Worm (Caenorhabditis elegans) whole organism, L4 larva: ENCODE data around the gene seu-1.

Source experiments
- F49E8.2 ChIP-seq: sonication (generic microtip); optimal IDR thresholded peaks from 2 replicates; lab custom pipeline; 2016; ENCODE audit warnings: missing compliant biosample characterization, mild to moderate bottlenecking, missing genetic modification characterization, borderline replicate concordance
- T20F7.1 ChIP-seq: fragments of 200-800 bp; sonication (Bioruptor generic); optimal IDR thresholded peaks from 2 replicates; lab custom pipeline; 2018; ENCODE audit warnings: mild to moderate bottlenecking, missing genetic modification characterization, missing compliant biosample characterization
- T26A8.4 ChIP-seq: fragments of 200-800 bp; sonication (Bioruptor generic); IDR thresholded peaks from 2 replicates; pipeline ENCODE4 v1.3.6; 2022; ENCODE audit warnings: missing genetic modification characterization, missing compliant biosample characterization
- aly-2 ChIP-seq: sonication (generic microtip); optimal IDR thresholded peaks from 2 replicates; lab custom pipeline; 2018; ENCODE audit warnings: missing biosample characterization, missing genetic modification characterization
- ceh-20 ChIP-seq: fragments of 200-800 bp; sonication (Bioruptor generic); IDR thresholded peaks from 2 replicates; pipeline ENCODE4 v1.3.6; 2022; ENCODE audit warnings: missing genetic modification reagents, missing genetic modification characterization, missing compliant biosample characterization
- ceh-28 ChIP-seq: fragments of 150-350 bp; optimal IDR thresholded peaks from 2 replicates; lab custom pipeline; 2014; ENCODE audit warnings: missing biosample characterization, missing genetic modification reagents, missing genetic modification characterization
- ceh-44 ChIP-seq: fragments of 200-800 bp; sonication (Bioruptor generic); IDR thresholded peaks from 2 replicates; pipeline ENCODE4 v1.3.6; 2022; ENCODE audit warnings: missing genetic modification reagents, missing genetic modification characterization, missing compliant biosample characterization
- ceh-62 ChIP-seq: sonication (generic microtip); optimal IDR thresholded peaks from 2 replicates; lab custom pipeline; 2017; ENCODE audit warnings: missing biosample characterization, missing genetic modification characterization
- ctbp-1 ChIP-seq: fragments of 200-800 bp; sonication (Bioruptor generic); IDR thresholded peaks from 2 replicates; pipeline ENCODE4 v1.3.6; 2022; ENCODE audit warnings: missing genetic modification reagents, missing genetic modification characterization, missing compliant biosample characterization
- daf-16 ChIP-seq, 3 experiments: sonication (generic microtip); optimal IDR thresholded peaks; 2 replicates each; lab custom pipeline; 2016 to 2017; ENCODE audit warnings: missing genetic modification characterization in 3 of 3, missing genetic modification reagents in 3 of 3, mild to moderate bottlenecking in 2 of 3, missing compliant biosample characterization in 2 of 3, missing biosample characterization in 1 of 3, moderate library complexity in 1 of 3
- daf-8 ChIP-seq: fragments of 200-800 bp; sonication (Bioruptor generic); IDR thresholded peaks from 2 replicates; pipeline ENCODE4 v1.3.6; 2022; ENCODE audit warnings: missing genetic modification characterization, missing compliant biosample characterization
- dmd-6 ChIP-seq: fragments of 200-800 bp; sonication (Bioruptor generic); IDR thresholded peaks from 2 replicates; pipeline ENCODE4 v1.3.6; 2022; ENCODE audit warnings: missing genetic modification reagents, missing genetic modification characterization, missing compliant biosample characterization
- dmd-9 ChIP-seq: fragments of 200-800 bp; sonication (Bioruptor generic); IDR thresholded peaks from 2 replicates; pipeline ENCODE4 v1.3.6; 2022; ENCODE audit warnings: missing genetic modification reagents, missing genetic modification characterization, missing compliant biosample characterization
- dpl-1 ChIP-seq: fragments of 150-350 bp; optimal IDR thresholded peaks from 2 replicates; lab custom pipeline; 2014; ENCODE audit warnings: missing biosample characterization, missing genetic modification reagents, missing genetic modification characterization
- dve-1 ChIP-seq: sonication (generic microtip); optimal IDR thresholded peaks from 2 replicates; lab custom pipeline; 2017; ENCODE audit warnings: antibody characterized with exemption, mild to moderate bottlenecking, missing genetic modification characterization, missing compliant biosample characterization; ENCODE audit not compliant: insufficient read depth
- hlh-11 ChIP-seq: fragments of 200-800 bp; sonication (Bioruptor generic); optimal IDR thresholded peaks from 2 replicates; lab custom pipeline; 2018; ENCODE audit warnings: mild to moderate bottlenecking, missing genetic modification characterization, missing compliant biosample characterization
- lim-7 ChIP-seq: fragments of 200-800 bp; sonication (Bioruptor generic); IDR thresholded peaks from 2 replicates; pipeline ENCODE4 v1.3.6; 2022; ENCODE audit warnings: missing genetic modification characterization, missing compliant biosample characterization
- lin-38 ChIP-seq: fragments of 200-800 bp; sonication (Bioruptor generic); IDR thresholded peaks from 2 replicates; pipeline ENCODE4 v1.3.6; 2022; ENCODE audit warnings: missing genetic modification reagents, missing genetic modification characterization, missing compliant biosample characterization
- lsy-2 ChIP-seq, 2 experiments: fragments of 150-350 bp in 1 of 2; sonication (generic microtip) in 1 of 2; optimal IDR thresholded peaks; 2 replicates each; lab custom pipeline; 2014 to 2017; ENCODE audit warnings: missing biosample characterization in 2 of 2, missing genetic modification characterization in 2 of 2
- mes-2 ChIP-seq: sonication (generic microtip); optimal IDR thresholded peaks from 2 replicates; lab custom pipeline; 2016; ENCODE audit warnings: missing genotype, mild to moderate bottlenecking, missing genetic modification characterization, missing compliant biosample characterization; ENCODE audit not compliant: poor library complexity, severe bottlenecking
- nhr-10 ChIP-seq: fragments of 150-350 bp; optimal IDR thresholded peaks from 2 replicates; lab custom pipeline; 2014; ENCODE audit warnings: missing biosample characterization, missing genetic modification characterization
- nhr-28 ChIP-seq: fragments of 150-350 bp; optimal IDR thresholded peaks from 2 replicates; lab custom pipeline; 2014; ENCODE audit warnings: missing biosample characterization, missing genetic modification characterization
- nhr-48 ChIP-seq: sonication (generic microtip); optimal IDR thresholded peaks from 2 replicates; lab custom pipeline; 2016; ENCODE audit warnings: mild to moderate bottlenecking, missing genetic modification characterization, missing compliant biosample characterization
- pha-4 ChIP-seq, 2 experiments: fragments of 150-350 bp in 1 of 2; fragments of 200-800 bp in 1 of 2; sonication (Bioruptor generic) in 1 of 2; IDR thresholded peaks in 1 of 2; optimal IDR thresholded peaks in 1 of 2; 2 replicates each; pipeline versions ENCODE4 v1.3.6 to Lab custom; 2014 to 2022; ENCODE audit warnings: missing genetic modification characterization in 2 of 2, missing genetic modification reagents in 2 of 2, missing biosample characterization in 1 of 2, missing compliant biosample characterization in 1 of 2
- php-3 ChIP-seq: fragments of 200-800 bp; sonication (Bioruptor generic); IDR thresholded peaks from 2 replicates; pipeline ENCODE4 v1.3.6; 2022; ENCODE audit warnings: missing genetic modification reagents, missing genetic modification characterization, missing compliant biosample characterization
- pqm-1 ChIP-seq: sonication (generic microtip); optimal IDR thresholded peaks from 2 replicates; lab custom pipeline; 2017; ENCODE audit warnings: missing biosample characterization, missing genetic modification characterization
- saeg-2 ChIP-seq: fragments of 200-800 bp; sonication (Bioruptor generic); IDR thresholded peaks from 2 replicates; pipeline ENCODE4 v1.3.6; 2022; ENCODE audit warnings: missing genetic modification reagents, missing genetic modification characterization, missing compliant biosample characterization
- snpc-1.2 ChIP-seq: fragments of 200-800 bp; sonication (Bioruptor generic); IDR thresholded peaks from 2 replicates; pipeline ENCODE4 v1.3.6; 2022; ENCODE audit warnings: missing genetic modification reagents, missing genetic modification characterization, missing compliant biosample characterization
- spr-1 ChIP-seq: sonication (generic microtip); optimal IDR thresholded peaks from 2 replicates; lab custom pipeline; 2016; ENCODE audit warnings: mild to moderate bottlenecking, missing genetic modification characterization, missing compliant biosample characterization
- spr-3 ChIP-seq: fragments of 200-800 bp; sonication (Bioruptor generic); optimal IDR thresholded peaks from 2 replicates; lab custom pipeline; 2018; ENCODE audit warnings: mild to moderate bottlenecking, missing genetic modification characterization, missing compliant biosample characterization
- unc-62 ChIP-seq, 3 experiments: fragments of 150-350 bp in 1 of 3; sonication (generic microtip); optimal IDR thresholded peaks in 2 of 3; peaks in 1 of 3; 1 replicate in 1 of 3; 2 replicates in 2 of 3; lab custom pipeline; 2014 to 2017; ENCODE audit warnings: missing biosample characterization in 3 of 3, missing genetic modification characterization in 3 of 3, missing genetic modification reagents in 3 of 3, missing genotype in 1 of 3
- zag-1 ChIP-seq: fragments of 150-350 bp; optimal IDR thresholded peaks from 2 replicates; lab custom pipeline; 2014; ENCODE audit warnings: missing biosample characterization, missing genetic modification characterization
- ztf-7 ChIP-seq: fragments of 150-350 bp; optimal IDR thresholded peaks from 2 replicates; lab custom pipeline; 2014; ENCODE audit warnings: missing biosample characterization, missing genetic modification characterization

Gene seu-1

DNA sequence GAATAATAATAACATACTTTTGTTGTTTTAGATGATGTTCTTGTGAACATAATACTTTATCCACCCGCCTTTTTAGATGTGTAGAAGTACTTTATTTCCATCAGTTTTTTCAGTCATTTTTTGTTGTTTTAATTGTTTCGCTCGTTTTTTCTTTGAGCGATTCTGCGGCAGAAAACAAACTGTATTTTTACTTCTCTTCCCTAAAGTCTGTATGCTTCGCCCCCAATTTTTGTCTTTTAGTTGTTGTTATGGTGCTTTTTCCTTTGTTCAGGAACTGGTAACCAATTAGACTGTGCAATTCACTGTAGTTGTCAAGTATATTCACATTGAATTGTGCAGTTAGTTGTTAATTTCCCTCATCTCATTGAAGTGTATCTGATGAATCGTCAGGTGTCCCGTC, 3.7 kb upstream of the seu-1 start (continued):
- TF ChIP-seq dmd-9 (GFP tag; lab: Robert Waterston, UW) (no peak), lim-7 (GFP tag; lab: Robert Waterston, UW) (no peak), F49E8.2 (tag; lab: Kevin White, UChicago) (peak; percentile 51), daf-8 (no peak), pha-4 (GFP tag; IDR thresholded peaks at IDR 0.05; lab: Robert Waterston, UW) (peak; percentile 18; the same call in 1 of the 2 replicates), pha-4 (tag; optimal IDR thresholded peaks at IDR 0.05; lab: Kevin White, UChicago) (no peak), saeg-2 (GFP tag; lab: Robert Waterston, UW) (no peak), ceh-62 (tag; lab: Kevin White, UChicago) (no peak), ztf-7 (tag; lab: Kevin White, UChicago) (no peak), aly-2 (no peak)
- TF ChIP-seq, all 104 proteins: peak for 8

DNA sequence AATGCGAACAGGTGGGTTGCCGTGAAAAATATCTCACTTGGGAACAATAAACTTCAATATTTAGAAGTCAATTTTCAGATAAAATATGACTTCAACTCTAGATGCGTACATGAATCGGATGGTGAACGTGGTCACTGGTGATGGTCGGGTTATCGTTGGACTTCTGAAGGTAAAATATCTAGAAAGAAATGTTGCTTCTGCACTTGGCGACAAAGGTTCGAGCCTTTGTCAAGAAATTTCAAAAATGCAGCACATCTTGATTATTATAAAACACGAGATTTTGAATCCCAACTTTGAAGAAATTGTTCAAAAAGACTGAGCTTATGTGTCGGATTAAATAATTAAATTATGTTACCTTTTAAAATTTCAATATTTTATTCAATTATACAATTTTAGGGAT, 3.0 kb upstream of the seu-1 start, which contains the start of gene lsm-8:
TSS of gene lsm-8 (plus strand) at position 79 of the 400 bp plus-strand sequence.
- TF ChIP-seq nhr-10 (tag; lab: Kevin White, UChicago) = no peak
- peak; percentile 15 for TF ChIP-seq mes-2

DNA sequence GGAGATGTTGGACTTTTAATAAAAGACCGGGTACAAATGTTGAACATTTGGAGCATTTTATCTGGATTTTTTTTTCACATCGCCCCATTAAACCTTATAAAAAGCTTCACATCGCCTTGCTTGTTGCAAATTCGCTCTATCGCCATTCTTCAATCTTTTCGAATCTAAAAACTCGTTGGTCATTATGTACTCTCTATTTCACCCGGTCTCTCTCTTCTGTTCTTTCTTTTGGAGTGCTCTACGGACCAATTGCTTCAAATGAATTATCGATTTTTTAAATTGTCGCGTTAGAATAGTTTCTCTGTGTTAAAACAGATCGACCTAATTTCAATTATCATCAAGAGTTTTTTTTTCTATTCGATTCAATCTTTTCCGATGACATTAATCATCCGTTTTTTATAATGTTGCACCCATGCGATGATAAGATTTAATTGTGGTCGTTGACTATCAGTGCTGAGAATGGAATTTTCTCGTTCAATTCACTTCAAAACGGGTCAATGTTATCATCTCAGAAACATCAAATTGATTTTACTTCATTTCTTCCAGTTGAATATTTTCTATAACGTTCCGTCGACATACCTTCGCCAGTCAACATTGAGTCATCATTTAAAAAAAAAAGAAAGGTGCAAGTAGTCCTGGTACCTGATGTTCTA, 1.9 kb upstream of the seu-1 start:
- TF ChIP-seq daf-16 (GFP tag; optimal IDR thresholded peaks at IDR 0.05; lab: Kevin White, UChicago) (no peak), daf-16 (tag; optimal IDR thresholded peaks at IDR 0.05; lab: Kevin White, UChicago) (peak; percentile 59), pqm-1 (tag; lab: Kevin White, UChicago) (peak; percentile 40), ctbp-1 (GFP tag; lab: Robert Waterston, UW) (no peak), lsy-2 (tag; optimal IDR thresholded peaks at IDR 0.05; lab: Kevin White, UChicago) (peak in 1 of 2 experiments; percentile 59), T20F7.1 (GFP tag; lab: Kevin White, UChicago) (peak; percentile 17), ceh-44 (GFP tag; lab: Robert Waterston, UW) (no peak), T26A8.4 (no peak), nhr-28 (tag; lab: Kevin White, UChicago) (peak; percentile 64), spr-1 (tag; lab: Kevin White, UChicago) (no peak), hlh-11 (tag; lab: Kevin White, UChicago) (peak; percentile 46), ceh-20 (GFP tag; lab: Robert Waterston, UW) (0 out of 2 replicates have a peak, but pooled peaks have one; percentile 25), dve-1 (peak; percentile 38), zag-1 (no peak), nhr-48 (tag; lab: Kevin White, UChicago) (peak; percentile 19), dmd-6 (GFP tag; lab: Robert Waterston, UW) (peak; percentile 43; the same call in 1 of the 2 replicates), lin-38 (peak; percentile 51), spr-3 (GFP tag; lab: Kevin White, UChicago) (no peak), ceh-28 (tag; lab: Kevin White, UChicago) (peak; percentile 69), snpc-1.2 (GFP tag; lab: Robert Waterston, UW) (no peak), dpl-1 (GFP tag; lab: Kevin White, UChicago) (peak; percentile 17)

DNA sequence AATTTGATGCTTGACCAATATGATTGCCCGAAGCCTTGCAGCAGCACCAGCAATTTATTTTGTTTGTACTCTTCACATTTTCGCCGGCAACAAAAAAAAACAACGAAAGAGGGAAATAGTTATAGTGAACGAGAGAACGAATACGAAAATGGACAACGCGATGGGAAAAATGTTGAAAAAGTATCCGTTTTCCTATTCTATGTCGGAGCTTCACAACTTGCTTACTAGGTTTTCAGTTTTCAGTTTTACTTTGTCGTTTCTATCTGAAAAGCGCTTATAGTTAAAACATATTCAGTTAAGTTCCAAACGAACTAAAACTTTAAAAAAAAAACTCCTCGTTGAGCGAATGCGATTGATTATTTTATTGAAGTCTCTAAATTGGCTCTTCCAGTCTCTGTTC, 1.2 kb upstream of the seu-1 start:
- TF ChIP-seq dpl-1 (GFP tag; lab: Kevin White, UChicago) (no peak), dmd-6 (GFP tag; lab: Robert Waterston, UW) (no peak), php-3 (GFP tag; lab: Robert Waterston, UW) (no peak), unc-62 (GFP tag; optimal IDR thresholded peaks at IDR 0.05 in 1 of 2; lab: Kevin White, UChicago) (peak in 1 of 2 experiments; percentile 94), unc-62 (tag; optimal IDR thresholded peaks at IDR 0.05; lab: Kevin White, UChicago) (no peak)
